Fruit fly (Drosophila melanogaster) whole organism, embryonic: ENCODE data around the gene cyr.

Experiments
- Adf1 ChIP-seq: fragments of 200-800 bp; sonication (Bioruptor generic); IDR thresholded peaks from 2 replicates; pipeline ENCODE4 v1.3.6; 2022; ENCODE audit warnings: missing biosample characterization, missing genetic modification characterization
- Bteb2 ChIP-seq: fragments of 200-800 bp; sonication (Bioruptor generic); optimal IDR thresholded peaks from 2 replicates; lab custom pipeline; 2016; ENCODE audit warnings: missing biosample characterization, missing genetic modification characterization
- CG10462 ChIP-seq: fragments of 200-800 bp; sonication (Bioruptor generic); optimal IDR thresholded peaks from 2 replicates; lab custom pipeline; 2016; ENCODE audit warnings: missing biosample characterization, missing genetic modification characterization
- CG10565 ChIP-seq: fragments of 200-800 bp; sonication (Bioruptor generic); optimal IDR thresholded peaks from 3 replicates; lab custom pipeline; 2016; ENCODE audit warnings: missing biosample characterization, mild to moderate bottlenecking, missing genetic modification characterization
- CG11247 ChIP-seq: fragments of 200-800 bp; sonication (Bioruptor generic); IDR thresholded peaks from 2 replicates; pipeline ENCODE4 v1.3.6; 2022; ENCODE audit warnings: missing biosample characterization, missing genetic modification characterization
- CG11723 ChIP-seq: fragments of 200-800 bp; sonication (Bioruptor generic); optimal IDR thresholded peaks from 2 replicates; lab custom pipeline; 2017; ENCODE audit warnings: missing biosample characterization, mild to moderate bottlenecking, missing genetic modification characterization
- CG12659 ChIP-seq: fragments of 200-800 bp; sonication (Bioruptor generic); optimal IDR thresholded peaks from 3 replicates; lab custom pipeline; 2017; ENCODE audit warnings: mild to moderate bottlenecking, missing biosample characterization, missing genetic modification reagents, missing genetic modification characterization
- CG14441 ChIP-seq: fragments of 200-800 bp; sonication (Bioruptor generic); IDR thresholded peaks from 2 replicates; pipeline ENCODE4 v1.3.6; 2022; ENCODE audit warnings: missing biosample characterization, missing genetic modification characterization
- CG18599 ChIP-seq: fragments of 200-800 bp; sonication (Bioruptor generic); optimal IDR thresholded peaks from 3 replicates; lab custom pipeline; 2017; ENCODE audit warnings: missing biosample characterization, missing genetic modification characterization, mild to moderate bottlenecking, moderate library complexity, missing genetic modification reagents
- CG2199 ChIP-seq: fragments of 200-800 bp; sonication (Bioruptor generic); IDR thresholded peaks from 3 replicates; pipeline ENCODE4 v1.3.6; 2022; ENCODE audit warnings: missing biosample characterization, missing genetic modification characterization
- CG3065 ChIP-seq: fragments of 200-800 bp; sonication (Bioruptor generic); optimal IDR thresholded peaks from 2 replicates; lab custom pipeline; 2016; ENCODE audit warnings: missing biosample characterization, missing genetic modification characterization
- CG31388 ChIP-seq: fragments of 200-800 bp; sonication (Bioruptor generic); optimal IDR thresholded peaks from 2 replicates; lab custom pipeline; 2016; ENCODE audit warnings: missing biosample characterization, missing genetic modification characterization
- CG32772 ChIP-seq: fragments of 200-800 bp; sonication (Bioruptor generic); IDR thresholded peaks from 2 replicates; pipeline ENCODE4 v1.3.6; 2022; ENCODE audit warnings: missing biosample characterization, missing genetic modification characterization
- CG4707 ChIP-seq: fragments of 200-800 bp; sonication (Bioruptor generic); optimal IDR thresholded peaks from 2 replicates; lab custom pipeline; 2018; ENCODE audit warnings: missing biosample characterization, mild to moderate bottlenecking, missing genetic modification characterization, moderate library complexity
- CG5953 ChIP-seq: fragments of 200-800 bp; sonication (Bioruptor generic); IDR thresholded peaks from 2 replicates; pipeline ENCODE4 v1.3.6; 2022; ENCODE audit warnings: missing biosample characterization, missing genetic modification characterization
- CG6254 ChIP-seq: fragments of 200-800 bp; sonication (Bioruptor generic); optimal IDR thresholded peaks from 3 replicates; lab custom pipeline; 2017; ENCODE audit warnings: mild to moderate bottlenecking, missing biosample characterization, missing genetic modification reagents, missing genetic modification characterization
- CG7271 ChIP-seq: fragments of 200-800 bp; sonication (Bioruptor generic); optimal IDR thresholded peaks from 2 replicates; lab custom pipeline; 2018; ENCODE audit warnings: missing biosample characterization, mild to moderate bottlenecking, missing genetic modification characterization, moderate library complexity
- CG7786 ChIP-seq: fragments of 200-800 bp; sonication (Bioruptor generic); optimal IDR thresholded peaks from 2 replicates; lab custom pipeline; 2016; ENCODE audit warnings: missing biosample characterization, missing genetic modification characterization
- D ChIP-seq, 2 experiments: fragments of 200-800 bp in 1 of 2; fragments of >200 bp in 1 of 2; sonication (Bioruptor generic) in 1 of 2; optimal IDR thresholded peaks; 2 replicates in 1 of 2; 3 replicates in 1 of 2; lab custom pipeline; 2017; ENCODE audit warnings: mild to moderate bottlenecking in 1 of 2, missing biosample characterization in 1 of 2, missing genetic modification characterization in 1 of 2, missing genetic modification reagents in 1 of 2
- Deaf1 ChIP-seq: fragments of 200-800 bp; optimal IDR thresholded peaks from 3 replicates; lab custom pipeline; 2019; ENCODE audit warnings: missing biosample characterization, mild to moderate bottlenecking, missing genetic modification characterization, moderate library complexity
- Fer1 ChIP-seq: fragments of 200-800 bp; sonication (Bioruptor generic); optimal IDR thresholded peaks from 2 replicates; lab custom pipeline; 2017; ENCODE audit warnings: missing biosample characterization, mild to moderate bottlenecking, missing genetic modification characterization
- Fer3 ChIP-seq: fragments of 200-800 bp; sonication (Bioruptor generic); optimal IDR thresholded peaks from 2 replicates; lab custom pipeline; 2018; ENCODE audit warnings: missing biosample characterization, mild to moderate bottlenecking, missing genetic modification characterization, moderate library complexity
- Gug ChIP-seq: fragments of 200-800 bp; sonication (Bioruptor generic); IDR thresholded peaks from 4 replicates; pipeline ENCODE4 v1.3.6; 2022; ENCODE audit warnings: missing biosample characterization, missing genetic modification characterization
- Hr78 ChIP-seq, 2 experiments: fragments of 200-800 bp in 1 of 2; fragments of >200 bp in 1 of 2; sonication (Bioruptor generic) in 1 of 2; optimal IDR thresholded peaks; 2 replicates each; lab custom pipeline; 2017 to 2019; ENCODE audit warnings: missing biosample characterization in 2 of 2, missing genetic modification characterization in 2 of 2, mild to moderate bottlenecking in 1 of 2, moderate library complexity in 1 of 2
- Max ChIP-seq: fragments of 200-800 bp; sonication (Bioruptor generic); optimal IDR thresholded peaks from 2 replicates; lab custom pipeline; 2016; ENCODE audit warnings: missing biosample characterization, mild to moderate bottlenecking, missing genetic modification characterization
- Nf-YB ChIP-seq: fragments of 200-800 bp; sonication (Bioruptor generic); optimal IDR thresholded peaks from 3 replicates; lab custom pipeline; 2019; ENCODE audit warnings: missing biosample characterization, mild to moderate bottlenecking, missing genetic modification characterization, moderate library complexity
- Scr ChIP-seq: fragments of 200-800 bp; sonication (Bioruptor generic); IDR thresholded peaks from 2 replicates; pipeline ENCODE4 v1.3.6; 2022; ENCODE audit warnings: missing biosample characterization, missing genetic modification characterization; ENCODE audit not compliant: partially characterized antibody
- Six4 ChIP-seq: fragments of 200-800 bp; sonication (Bioruptor generic); optimal IDR thresholded peaks from 2 replicates; lab custom pipeline; 2016; ENCODE audit warnings: missing biosample characterization, missing genetic modification characterization
- Taf1 ChIP-seq: fragments of 200-800 bp; sonication (Bioruptor generic); IDR thresholded peaks from 2 replicates; pipeline ENCODE4 v1.3.6; 2022; ENCODE audit warnings: missing biosample characterization, missing genetic modification characterization
- Tbp ChIP-seq: fragments of >200 bp; optimal IDR thresholded peaks from 2 replicates; lab custom pipeline; 2018; ENCODE audit warnings: missing biosample characterization, missing genetic modification characterization
- ap ChIP-seq: fragments of 200-800 bp; sonication (Bioruptor generic); IDR thresholded peaks from 2 replicates; pipeline ENCODE4 v1.3.6; 2022; ENCODE audit warnings: missing biosample characterization, missing genetic modification characterization
- bbx ChIP-seq: fragments of 200-800 bp; sonication (Bioruptor generic); IDR thresholded peaks from 2 replicates; pipeline ENCODE4 v1.3.6; 2022; ENCODE audit warnings: missing biosample characterization, missing genetic modification characterization; ENCODE audit not compliant: partially characterized antibody
- br ChIP-seq: fragments of >200 bp; optimal IDR thresholded peaks from 2 replicates; lab custom pipeline; 2017
- cwo ChIP-seq: fragments of 200-800 bp; sonication (Bioruptor generic); optimal IDR thresholded peaks from 3 replicates; lab custom pipeline; 2017; ENCODE audit warnings: missing biosample characterization, missing genetic modification characterization, mild to moderate bottlenecking, moderate library complexity, missing genetic modification reagents
- da ChIP-seq: fragments of 200-800 bp; sonication (Bioruptor generic); optimal IDR thresholded peaks from 2 replicates; lab custom pipeline; 2016; ENCODE audit warnings: missing biosample characterization, missing genetic modification characterization
- danr ChIP-seq: fragments of 200-800 bp; sonication (Bioruptor generic); IDR thresholded peaks from 2 replicates; pipeline ENCODE4 v1.3.6; 2022; ENCODE audit warnings: missing biosample characterization, missing genetic modification characterization
- ftz-f1 ChIP-seq: fragments of 200-800 bp; sonication (Bioruptor generic); optimal IDR thresholded peaks from 2 replicates; lab custom pipeline; 2016; ENCODE audit warnings: missing biosample characterization, missing genetic modification characterization
- insv ChIP-seq, 2 experiments: fragments of 200-800 bp; sonication (Bioruptor generic); optimal IDR thresholded peaks; 3 replicates each; lab custom pipeline; 2016 to 2018; ENCODE audit warnings: missing biosample characterization in 2 of 2, missing genetic modification characterization in 2 of 2
- jumu ChIP-seq: fragments of 200-800 bp; sonication (Bioruptor generic); optimal IDR thresholded peaks from 3 replicates; lab custom pipeline; 2016; ENCODE audit warnings: missing biosample characterization, missing genetic modification characterization
- maf-S ChIP-seq: fragments of 200-800 bp; sonication (Bioruptor generic); optimal IDR thresholded peaks from 2 replicates; lab custom pipeline; 2016; ENCODE audit warnings: missing biosample characterization, missing genetic modification characterization
- mirr ChIP-seq: fragments of 200-800 bp; sonication (Bioruptor generic); optimal IDR thresholded peaks from 3 replicates; lab custom pipeline; 2018; ENCODE audit warnings: missing biosample characterization, mild to moderate bottlenecking, missing genetic modification characterization
- nerfin-2 ChIP-seq: fragments of 200-800 bp; sonication (Bioruptor generic); IDR thresholded peaks from 2 replicates; pipeline ENCODE4 v1.3.6; 2022; ENCODE audit warnings: missing biosample characterization, missing genetic modification characterization; ENCODE audit not compliant: partially characterized antibody
- otp ChIP-seq: fragments of 200-800 bp; sonication (Bioruptor generic); IDR thresholded peaks from 3 replicates; pipeline ENCODE4, ENCODE4 v1.3.6; 2022; ENCODE audit warnings: missing biosample characterization, missing genetic modification characterization
- p53 ChIP-seq: fragments of 200-800 bp; sonication (Bioruptor generic); optimal IDR thresholded peaks from 2 replicates; lab custom pipeline; 2016; ENCODE audit warnings: missing biosample characterization, missing genetic modification characterization
- pros ChIP-seq: fragments of 200-800 bp; sonication (Bioruptor generic); optimal IDR thresholded peaks from 3 replicates; lab custom pipeline; 2019; ENCODE audit warnings: missing biosample characterization, mild to moderate bottlenecking, missing genetic modification characterization, moderate library complexity
- pum ChIP-seq: fragments of 200-800 bp; sonication (Bioruptor generic); optimal IDR thresholded peaks from 2 replicates; lab custom pipeline; 2016; ENCODE audit warnings: missing biosample characterization, missing genetic modification characterization
- sd ChIP-seq: fragments of 200-800 bp; sonication (Bioruptor generic); optimal IDR thresholded peaks from 3 replicates; lab custom pipeline; 2018; ENCODE audit warnings: missing biosample characterization, mild to moderate bottlenecking, missing genetic modification characterization, moderate library complexity
- tap ChIP-seq: fragments of 200-800 bp; optimal IDR thresholded peaks from 3 replicates; lab custom pipeline; 2019; ENCODE audit warnings: missing biosample characterization, mild to moderate bottlenecking, missing genetic modification characterization, moderate library complexity
- usp ChIP-seq: fragments of >200 bp; optimal IDR thresholded peaks from 2 replicates; lab custom pipeline; 2017; ENCODE audit warnings: missing biosample characterization, missing genetic modification characterization
- wek ChIP-seq: fragments of 200-800 bp; sonication (Bioruptor generic); optimal IDR thresholded peaks from 3 replicates; lab custom pipeline; 2018; ENCODE audit warnings: missing biosample characterization, mild to moderate bottlenecking, missing genetic modification characterization, moderate library complexity

Gene cyr

dm6 chrX:8157294-8157693, 21.8 kb upstream of the cyr start, which contains the start of the genes Traf6 and GIIIspla2 (continued):
- TF ChIP-seq Gug (GFP tag; lab: Robert Waterston, UW) (peak; percentile 65), CG5953 (GFP tag; lab: Robert Waterston, UW) (peak; percentile 61; the same call in 1 of the 2 replicates), CG11723 (GFP tag; lab: Kevin White, UChicago) (no peak), nerfin-2 (GFP tag; lab: Robert Waterston, UW) (no peak), Tbp (no peak), CG7786 (GFP tag; lab: Kevin White, UChicago) (peak; percentile 72), sd (tag; lab: Kevin White, UChicago) (no peak), Taf1 (GFP tag; lab: Robert Waterston, UW) (peak; percentile 56; the same call in 1 of the 2 replicates), Max (GFP tag; lab: Kevin White, UChicago) (peak; percentile 67), CG32772 (peak; percentile 61), CG10462 (GFP tag; lab: Kevin White, UChicago) (no peak), CG3065 (GFP tag; lab: Kevin White, UChicago) (no peak), otp (GFP tag; lab: Robert Waterston, UW) (0 out of 3 replicates have a peak, but pooled peaks have one; percentile 24), mirr (peak; percentile 66), pros (no peak), Deaf1 (peak; percentile 77), CG4707 (GFP tag; lab: Kevin White, UChicago) (no peak), jumu (GFP tag; lab: Kevin White, UChicago) (peak; percentile 74), Adf1 (GFP tag; lab: Robert Waterston, UW) (peak; percentile 48; the same call in 1 of the 2 replicates), CG6254 (GFP tag; lab: Kevin White, UChicago) (peak; percentile 43), CG10565 (GFP tag; lab: Kevin White, UChicago) (no peak), CG18599 (GFP tag; lab: Kevin White, UChicago) (peak; percentile 84), da (GFP tag; lab: Kevin White, UChicago) (peak; percentile 34), maf-S (GFP tag; lab: Kevin White, UChicago) (peak; percentile 50), D (optimal IDR thresholded peaks at IDR 0.05; lab: Kevin White, UChicago) (no peak), D (GFP tag; optimal IDR thresholded peaks at IDR 0.05; lab: Kevin White, UChicago) (peak; percentile 51), usp (GFP tag; lab: Kevin White, UChicago) (no peak), CG7271 (no peak), Bteb2 (GFP tag; lab: Kevin White, UChicago) (peak; percentile 70), Scr (GFP tag; lab: Robert Waterston, UW) (peak; percentile 49), CG12659 (GFP tag; lab: Kevin White, UChicago) (peak; percentile 88), CG11247 (GFP tag; lab: Robert Waterston, UW) (peak; percentile 63), wek (GFP tag; lab: Kevin White, UChicago) (peak; percentile 52), Fer1 (peak; percentile 79), p53 (peak; percentile 40), CG31388 (GFP tag; lab: Kevin White, UChicago) (no peak), cwo (GFP tag; lab: Kevin White, UChicago) (peak; percentile 50), bbx (GFP tag; lab: Robert Waterston, UW) (no peak), danr (GFP tag; lab: Robert Waterston, UW) (no peak), br (lab: Kevin White, UChicago) (no peak), Six4 (GFP tag; lab: Kevin White, UChicago) (peak; percentile 40), tap (peak; percentile 20), Fer3 (tag; lab: Kevin White, UChicago) (peak; percentile 70), insv (GFP tag; optimal IDR thresholded peaks at IDR 0.05; lab: Kevin White, UChicago) (peak in 1 of 2 experiments; percentile 56), CG2199 (GFP tag; lab: Robert Waterston, UW) (peak; percentile 68; the same call in 1 of the 3 replicates), Nf-YB (GFP tag; lab: Kevin White, UChicago) (peak; percentile 46), CG14441 (GFP tag; lab: Robert Waterston, UW) (peak; percentile 78), ap (GFP tag; lab: Robert Waterston, UW) (peak; percentile 52), pum (GFP tag; lab: Kevin White, UChicago) (peak; percentile 64), Hr78 (GFP tag; optimal IDR thresholded peaks at IDR 0.05; lab: Kevin White, UChicago) (no peak), ftz-f1 (GFP tag; lab: Kevin White, UChicago) (peak; percentile 41)
